1 fruit fly cellular context compared by ENCODE assay signal in the genomic region with DNA sequence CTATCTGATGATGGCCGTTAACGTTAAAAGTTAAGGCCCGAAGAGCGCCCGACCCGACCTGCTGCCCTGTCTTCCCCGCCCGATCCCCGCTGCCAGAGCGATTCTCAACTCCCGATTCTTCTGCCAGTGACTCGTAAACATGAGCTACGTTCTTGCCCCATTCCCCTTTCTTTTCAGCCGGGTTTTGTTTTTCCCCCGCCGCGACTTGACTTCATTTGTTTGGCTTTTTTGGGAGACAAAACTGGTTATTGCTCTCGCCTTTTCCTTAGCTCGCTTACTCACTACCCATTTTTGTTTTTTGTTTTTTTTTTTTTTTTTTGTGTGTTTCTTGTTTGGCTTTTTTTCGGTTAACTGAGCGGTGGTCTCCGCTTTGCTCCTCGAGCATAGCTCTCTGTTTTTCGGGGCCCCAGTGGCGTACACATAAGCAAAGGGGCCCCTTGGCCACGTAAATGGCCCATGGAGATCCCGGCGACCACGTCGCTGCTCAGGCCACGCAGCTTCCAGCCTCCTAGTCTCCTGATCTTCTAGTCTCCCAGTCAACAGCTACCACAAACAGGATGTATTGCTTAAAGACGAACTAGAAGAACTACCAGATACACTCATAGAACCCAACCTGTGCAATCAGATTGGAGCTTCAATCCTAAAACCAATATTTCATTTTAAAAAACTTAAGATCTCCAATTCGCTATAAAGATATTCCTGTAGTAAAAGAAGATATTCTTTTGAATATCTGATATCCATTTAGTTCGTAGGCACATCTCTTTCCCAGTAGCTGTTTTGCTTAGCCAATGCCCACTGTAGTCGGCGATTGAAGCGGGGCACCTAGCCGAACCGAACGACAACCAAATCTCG.
A peak's percentile ranks its signal among the peaks of the same experiment; 100 is the strongest.
TF ChIP-seq lines count a peak whose summit lies in the region.

No protein-coding gene starts in this region.

TF ChIP-seq in whole organism, embryonic, 481 proteins besides CTCF, POLR2A, EP300 and RAD21 (continued from another document):
- TF ChIP-seq Camta (GFP tag; optimal IDR thresholded peaks at IDR 0.05; lab: Kevin White, UChicago) (peak; percentile 4), BtbVII (GFP tag; optimal IDR thresholded peaks at IDR 0.05; lab: Kevin White, UChicago) (no peak), CG17328 (GFP tag; IDR thresholded peaks at IDR 0.05; lab: Robert Waterston, UW) (0 out of 2 replicates have a peak, but pooled peaks have one; percentile 35), kni (GFP tag; optimal IDR thresholded peaks at IDR 0.05; lab: Kevin White, UChicago) (peak; percentile 95), CG6175 (GFP tag; IDR thresholded peaks at IDR 0.05; lab: Robert Waterston, UW) (peak; percentile 67; the same call in 2 of the 3 replicates), D19A (tag; optimal IDR thresholded peaks at IDR 0.05; lab: Kevin White, UChicago) (peak; percentile 2), Hr3 (GFP tag; optimal IDR thresholded peaks at IDR 0.05; lab: Kevin White, UChicago) (no peak), CG6683 (GFP tag; optimal IDR thresholded peaks at IDR 0.05; lab: Kevin White, UChicago) (no peak), CG17186 (GFP tag; optimal IDR thresholded peaks at IDR 0.05; lab: Kevin White, UChicago) (no peak), tgo (GFP tag; IDR thresholded peaks at IDR 0.05; lab: Robert Waterston, UW) (no peak), CG2202 (tag; optimal IDR thresholded peaks at IDR 0.05; lab: Kevin White, UChicago) (no peak), CG10979 (tag; optimal IDR thresholded peaks at IDR 0.05; lab: Kevin White, UChicago) (peak; percentile 37), tup (GFP tag; optimal IDR thresholded peaks at IDR 0.05; lab: Kevin White, UChicago) (no peak), disco-r (GFP tag; optimal IDR thresholded peaks at IDR 0.05; lab: Kevin White, UChicago) (no peak), Deaf1 (tag; optimal IDR thresholded peaks at IDR 0.05; lab: Kevin White, UChicago) (peak; percentile 72), zfh2 (GFP tag; optimal IDR thresholded peaks at IDR 0.05; lab: Kevin White, UChicago) (peak; percentile 11), unpg (GFP tag; optimal IDR thresholded peaks at IDR 0.05; lab: Kevin White, UChicago) (peak; percentile 12), CG30431 (GFP tag; optimal IDR thresholded peaks at IDR 0.05; lab: Kevin White, UChicago) (peak; percentile 17), CG15601 (tag; optimal IDR thresholded peaks at IDR 0.05; lab: Kevin White, UChicago) (peak; percentile 4), row (GFP tag; IDR thresholded peaks at IDR 0.05; lab: Robert Waterston, UW) (peak; percentile 58), esg (GFP tag; conservative IDR thresholded peaks at IDR 0.05; lab: Robert Waterston, UW) (no peak), lbe (GFP tag; optimal IDR thresholded peaks at IDR 0.05; lab: Kevin White, UChicago) (peak; percentile 54), Sox100B (GFP tag; optimal IDR thresholded peaks at IDR 0.05; lab: Kevin White, UChicago) (peak; percentile 6), Med (GFP tag; lab: Kevin White, UChicago) (peak; percentile 63), CG33557 (GFP tag; optimal IDR thresholded peaks at IDR 0.05; lab: Kevin White, UChicago) (peak; percentile 7), Hsf (GFP tag; optimal IDR thresholded peaks at IDR 0.05; lab: Kevin White, UChicago) (no peak), Ets65A (GFP tag; lab: Kevin White, UChicago) (peak; percentile 9), CG32772 (GFP tag; IDR thresholded peaks at IDR 0.05; lab: Robert Waterston, UW) (peak; percentile 60), Trl (optimal IDR thresholded peaks at IDR 0.05; lab: Kevin White, UChicago) (peak in 1 of 2 experiments; percentile 18), Trl (GFP tag; optimal IDR thresholded peaks at IDR 0.05; lab: Kevin White, UChicago) (no peak), CG14710 (tag; optimal IDR thresholded peaks at IDR 0.05; lab: Kevin White, UChicago) (peak; percentile 19), Chrac-16 (GFP tag; optimal IDR thresholded peaks at IDR 0.05; lab: Kevin White, UChicago) (peak; percentile 22), fu2 (GFP tag; optimal IDR thresholded peaks at IDR 0.05; lab: Kevin White, UChicago) (no peak)
